Worm (Caenorhabditis elegans) whole organism, young adult: ENCODE results near the gene scl-3.

ENCODE experiments used
- B0336.3 ChIP-seq: fragments of 200-800 bp; sonication (Bioruptor generic); IDR thresholded peaks from 2 replicates; pipeline ENCODE4 v1.3.6; 2022; ENCODE audit warnings: missing genetic modification characterization, missing compliant biosample characterization
- F23B12.7 ChIP-seq: sonication (generic microtip); optimal IDR thresholded peaks from 2 replicates; lab custom pipeline; 2017; ENCODE audit warnings: missing genetic modification characterization, mild to moderate bottlenecking, missing compliant biosample characterization, antibody characterized with exemption, moderate library complexity; ENCODE audit not compliant: insufficient read depth
- F33H1.4 ChIP-seq: fragments of 200-800 bp; sonication (Bioruptor generic); IDR thresholded peaks from 2 replicates; pipeline ENCODE4 v1.3.6; 2022; ENCODE audit warnings: missing genetic modification reagents, missing genetic modification characterization, missing compliant biosample characterization
- F39B2.1 ChIP-seq: fragments of 200-800 bp; sonication (Bioruptor generic); IDR thresholded peaks from 2 replicates; pipeline ENCODE4 v1.3.6; 2022; ENCODE audit warnings: missing genetic modification reagents, missing genetic modification characterization, missing compliant biosample characterization
- F57A8.1 ChIP-seq: fragments of 200-800 bp; sonication (Bioruptor generic); optimal IDR thresholded peaks from 2 replicates; lab custom pipeline; 2018; ENCODE audit warnings: mild to moderate bottlenecking, missing genetic modification characterization, moderate library complexity, missing compliant biosample characterization
- T07F8.4 ChIP-seq: sonication (generic microtip); optimal IDR thresholded peaks from 2 replicates; lab custom pipeline; 2016; ENCODE audit warnings: mild to moderate bottlenecking, missing genetic modification characterization, moderate library complexity, missing compliant biosample characterization
- Y53G8AR.9 ChIP-seq: fragments of 200-800 bp; sonication (Bioruptor generic); conservative IDR thresholded peaks from 2 replicates; pipeline ENCODE4 v1.3.6; 2022; ENCODE audit warnings: missing genetic modification reagents, missing genetic modification characterization, missing compliant biosample characterization
- athp-1 ChIP-seq: sonication (generic microtip); optimal IDR thresholded peaks from 2 replicates; lab custom pipeline; 2017; ENCODE audit warnings: mild to moderate bottlenecking, missing genetic modification characterization, missing compliant biosample characterization
- attf-3 ChIP-seq: fragments of 200-800 bp; sonication (Bioruptor generic); conservative IDR thresholded peaks from 2 replicates; pipeline ENCODE4 v1.3.6; 2022; ENCODE audit warnings: missing genetic modification reagents, missing genetic modification characterization, missing compliant biosample characterization
- bed-1 ChIP-seq: fragments of 200-800 bp; sonication (Bioruptor generic); IDR thresholded peaks from 2 replicates; pipeline ENCODE4 v1.3.6; 2022; ENCODE audit warnings: missing genetic modification reagents, missing genetic modification characterization, missing compliant biosample characterization
- ccch-3 ChIP-seq: fragments of 200-800 bp; sonication (Bioruptor generic); optimal IDR thresholded peaks from 2 replicates; lab custom pipeline; 2018; ENCODE audit warnings: mild to moderate bottlenecking, missing genetic modification characterization, missing compliant biosample characterization
- cebp-2 ChIP-seq: fragments of 200-800 bp; sonication (Bioruptor generic); IDR thresholded peaks from 2 replicates; pipeline ENCODE4 v1.3.6; 2022; ENCODE audit warnings: missing genetic modification characterization, missing compliant biosample characterization
- dox-1 ChIP-seq: fragments of 200-800 bp; sonication (Bioruptor generic); IDR thresholded peaks from 2 replicates; pipeline ENCODE4 v1.3.6; 2022; ENCODE audit warnings: missing genetic modification reagents, missing genetic modification characterization, missing compliant biosample characterization
- dpff-1 ChIP-seq: sonication (generic microtip); optimal IDR thresholded peaks from 2 replicates; lab custom pipeline; 2017; ENCODE audit warnings: mild to moderate bottlenecking, missing genetic modification characterization, missing compliant biosample characterization
- fkh-3 ChIP-seq: sonication (generic microtip); optimal IDR thresholded peaks from 2 replicates; lab custom pipeline; 2016; ENCODE audit warnings: mild to moderate bottlenecking, missing genetic modification characterization, missing compliant biosample characterization
- hlh-12 ChIP-seq: sonication (generic microtip); optimal IDR thresholded peaks from 2 replicates; lab custom pipeline; 2016; ENCODE audit warnings: missing genetic modification characterization, missing compliant biosample characterization
- lin-54 ChIP-seq: fragments of 200-800 bp; sonication (Bioruptor generic); optimal IDR thresholded peaks from 2 replicates; lab custom pipeline; 2018; ENCODE audit warnings: mild to moderate bottlenecking, missing genetic modification characterization, missing compliant biosample characterization
- madf-6 ChIP-seq: fragments of 200-800 bp; sonication (Bioruptor generic); IDR thresholded peaks from 2 replicates; pipeline ENCODE4 v1.3.6; 2022; ENCODE audit warnings: missing genetic modification reagents, missing genetic modification characterization, missing compliant biosample characterization
- nfya-1 ChIP-seq: sonication (generic microtip); optimal IDR thresholded peaks from 2 replicates; lab custom pipeline; 2017; ENCODE audit warnings: antibody characterized with exemption, missing compliant biosample characterization, missing genetic modification characterization, borderline replicate concordance; ENCODE audit not compliant: insufficient read depth
- nhr-27 ChIP-seq: fragments of 200-800 bp; sonication (Bioruptor generic); optimal IDR thresholded peaks from 2 replicates; lab custom pipeline; 2018; ENCODE audit warnings: mild to moderate bottlenecking, missing genetic modification characterization, moderate library complexity, missing compliant biosample characterization
- nhr-80 ChIP-seq: sonication (generic microtip); optimal IDR thresholded peaks from 2 replicates; lab custom pipeline; 2016; ENCODE audit warnings: missing genetic modification characterization, missing compliant biosample characterization
- pbrm-1 ChIP-seq: fragments of 200-800 bp; sonication (Bioruptor generic); IDR thresholded peaks from 2 replicates; pipeline ENCODE4 v1.3.6; 2022; ENCODE audit warnings: missing genetic modification reagents, missing genetic modification characterization, missing compliant biosample characterization
- rec-8 ChIP-seq, 2 experiments: sonication (generic microtip); optimal IDR thresholded peaks; 2 replicates each; lab custom pipeline; 2016; ENCODE audit warnings: mild to moderate bottlenecking in 2 of 2, missing genetic modification characterization in 2 of 2, missing genetic modification reagents in 2 of 2, missing genotype in 2 of 2, missing biosample characterization in 1 of 2, missing compliant biosample characterization in 1 of 2, moderate library complexity in 1 of 2
- snpc-3.4 ChIP-seq: sonication (generic microtip); optimal IDR thresholded peaks from 2 replicates; lab custom pipeline; 2017; ENCODE audit warnings: missing genetic modification characterization, mild to moderate bottlenecking, missing compliant biosample characterization, antibody characterized with exemption, moderate library complexity, missing genotype, missing genetic modification reagents
- xnd-1 ChIP-seq: sonication (generic microtip); optimal IDR thresholded peaks from 2 replicates; lab custom pipeline; 2016; ENCODE audit warnings: missing genotype, missing genetic modification reagents, missing genetic modification characterization, missing compliant biosample characterization
- zfh-2 ChIP-seq: fragments of 200-800 bp; sonication (Bioruptor generic); conservative IDR thresholded peaks from 2 replicates; pipeline ENCODE4 v1.3.6; 2022; ENCODE audit warnings: missing genetic modification reagents, missing genetic modification characterization, missing compliant biosample characterization
- zim-3 ChIP-seq: sonication (generic microtip); optimal IDR thresholded peaks from 2 replicates; lab custom pipeline; 2017; ENCODE audit warnings: mild to moderate bottlenecking, missing genetic modification characterization, moderate library complexity, missing compliant biosample characterization
- ztf-18 ChIP-seq: sonication (generic microtip); optimal IDR thresholded peaks from 2 replicates; lab custom pipeline; 2016; ENCODE audit warnings: missing genotype, mild to moderate bottlenecking, missing genetic modification characterization, missing compliant biosample characterization
- ztf-25 ChIP-seq: fragments of 200-800 bp; sonication (Bioruptor generic); IDR thresholded peaks from 2 replicates; pipeline ENCODE4 v1.3.6; 2022; ENCODE audit warnings: missing genetic modification reagents, missing genetic modification characterization, missing compliant biosample characterization
- ztf-26 ChIP-seq: sonication (generic microtip); optimal IDR thresholded peaks from 2 replicates; lab custom pipeline; 2017; ENCODE audit warnings: missing genetic modification characterization, missing compliant biosample characterization
- ztf-28 ChIP-seq: fragments of 200-800 bp; sonication (Bioruptor generic); IDR thresholded peaks from 2 replicates; pipeline ENCODE4 v1.3.6; 2022; ENCODE audit warnings: missing genetic modification reagents, missing genetic modification characterization, missing compliant biosample characterization

scl-3 gene

ce11 chrIV:13028746-13029673 is 30.4 kb upstream of the scl-3 start (continued):
- TF ChIP-seq lin-54 (peak; percentile 57), ztf-25 (GFP tag; lab: Robert Waterston, UW) (no peak), athp-1 (no peak), snpc-3.4 (tag; lab: Kevin White, UChicago) (peak; percentile 81), hlh-12 (tag; lab: Kevin White, UChicago) (no peak), ccch-3 (GFP tag; lab: Kevin White, UChicago) (no peak), attf-3 (GFP tag; lab: Robert Waterston, UW) (no peak), dox-1 (GFP tag; lab: Robert Waterston, UW) (peak; percentile 44; the same call in 1 of the 2 replicates), fkh-3 (tag; lab: Kevin White, UChicago) (no peak), dpff-1 (tag; lab: Kevin White, UChicago) (no peak), F33H1.4 (peak; percentile 63), pbrm-1 (GFP tag; lab: Robert Waterston, UW) (0 out of 2 replicates have a peak, but pooled peaks have one; percentile 24), ztf-28 (GFP tag; lab: Robert Waterston, UW) (no peak), T07F8.4 (tag; lab: Kevin White, UChicago) (no peak), nhr-80 (tag; lab: Kevin White, UChicago) (peak; percentile 49), F39B2.1 (GFP tag; lab: Robert Waterston, UW) (no peak), xnd-1 (peak; percentile 66), nhr-27 (no peak)
- TF ChIP-seq, all 124 proteins: peak for 19

ce11 chrIV:13029674-13030466 is 29.5 kb upstream of the scl-3 start:
- TF ChIP-seq zfh-2 (GFP tag; lab: Robert Waterston, UW) (peak; percentile 65), zim-3 (tag; lab: Kevin White, UChicago) (no peak), cebp-2 (GFP tag; lab: Robert Waterston, UW) (0 out of 2 replicates have a peak, but pooled peaks have one; percentile 59), F23B12.7 (tag; lab: Kevin White, UChicago) (no peak), B0336.3 (GFP tag; lab: Robert Waterston, UW) (peak; percentile 36; the same call in 1 of the 2 replicates)

DNA sequence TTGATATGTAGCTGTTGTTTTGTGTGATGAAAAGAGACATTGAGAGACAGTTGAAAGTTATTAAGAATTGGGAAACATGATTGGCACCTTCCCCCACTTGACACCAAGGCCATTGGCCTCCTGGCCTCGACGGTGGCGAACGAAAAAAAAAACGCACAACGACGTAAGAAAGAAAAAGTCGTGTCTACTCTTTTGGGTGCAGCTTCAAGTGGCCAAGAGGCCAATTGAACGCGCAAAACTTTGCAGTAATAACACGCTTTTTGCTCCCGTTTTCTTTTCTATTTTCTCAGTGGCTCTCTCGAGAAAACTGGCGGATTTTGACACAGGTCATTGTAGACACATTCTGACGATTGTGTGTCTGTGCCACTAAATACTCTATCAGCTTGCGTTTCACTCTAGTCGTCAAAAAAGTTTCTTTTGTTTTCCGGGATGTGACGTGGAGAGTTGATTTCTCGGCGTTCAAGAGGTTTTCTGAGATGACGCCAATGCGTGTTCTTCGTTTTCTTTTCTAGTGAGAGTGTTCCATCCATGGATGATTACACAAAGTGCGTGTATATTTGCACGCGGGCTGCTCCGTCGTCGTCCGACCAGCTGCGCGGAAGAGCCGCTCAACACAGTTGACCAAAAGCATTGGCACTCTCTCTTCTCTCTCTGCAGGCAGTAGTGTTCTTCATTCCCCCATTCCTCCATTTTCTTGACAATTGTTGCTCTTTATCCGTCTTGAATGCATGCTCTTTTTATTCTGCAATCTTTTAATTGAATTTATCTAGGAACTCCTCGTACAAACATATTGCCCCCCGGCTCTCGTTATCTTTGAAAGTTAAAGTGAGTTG is 28.7 kb upstream of the scl-3 start:
- peak; percentile 2 for TF ChIP-seq ztf-18 (tag; lab: Kevin White, UChicago)
- TF ChIP-seq rec-8 (tag; optimal IDR thresholded peaks at IDR 0.05; lab: Kevin White, UChicago), result no peak
- peak; percentile 38; the same call in 1 of the 2 replicates for TF ChIP-seq zfh-2 (GFP tag; lab: Robert Waterston, UW)
- TF ChIP-seq ztf-26 (tag; lab: Kevin White, UChicago), result no peak
- 0 out of 2 replicates have a peak, but pooled peaks have one; percentile 9 for TF ChIP-seq madf-6 (GFP tag; lab: Robert Waterston, UW)
- TF ChIP-seq F57A8.1, result no peak
- TF ChIP-seq bed-1 (GFP tag; lab: Robert Waterston, UW), result no peak
- TF ChIP-seq Y53G8AR.9 (GFP tag; lab: Robert Waterston, UW), result 0 out of 2 replicates have a peak, but pooled peaks have one; percentile 20
- TF ChIP-seq nfya-1 (tag; lab: Kevin White, UChicago), result no peak
- TF ChIP-seq, all 124 proteins: peak for 4
